Worm (Caenorhabditis elegans) whole organism, L3 larva: ENCODE results near the gene F55G1.1.

Source experiments
- nhr-12 ChIP-seq: fragments of 150-350 bp; optimal IDR thresholded peaks from 2 replicates; lab custom pipeline; 2014; ENCODE audit warnings: missing biosample characterization, missing genetic modification characterization
- nhr-237 ChIP-seq: fragments of 150-350 bp; optimal IDR thresholded peaks from 2 replicates; lab custom pipeline; 2014; ENCODE audit warnings: missing biosample characterization, missing genetic modification characterization
- nhr-76 ChIP-seq: fragments of 150-350 bp; sonication (generic microtip); optimal IDR thresholded peaks from 5 replicates; lab custom pipeline; 2014; ENCODE audit warnings: missing biosample characterization, missing genetic modification characterization
- nhr-77 ChIP-seq: fragments of 150-350 bp; optimal IDR thresholded peaks from 2 replicates; lab custom pipeline; 2014; ENCODE audit warnings: missing biosample characterization, missing genetic modification characterization
- pqm-1 ChIP-seq: fragments of 150-350 bp; optimal IDR thresholded peaks from 2 replicates; lab custom pipeline; 2017; ENCODE audit warnings: missing biosample characterization, missing genetic modification characterization, inconsistent platforms
- unc-62 ChIP-seq: fragments of 150-350 bp; sonication (generic microtip); optimal IDR thresholded peaks from 4 replicates; lab custom pipeline; 2014; ENCODE audit warnings: missing biosample characterization, missing genetic modification reagents, missing genetic modification characterization

ce11 chrIV:7467170-7467569 lies 24.4 kb upstream of the F55G1.1 start:
- TF ChIP-seq unc-62 (no peak), nhr-77 (tag; lab: Kevin White, UChicago) (no peak), nhr-237 (no peak), nhr-12 (tag; lab: Kevin White, UChicago) (no peak), pqm-1 (tag; lab: Kevin White, UChicago) (peak; percentile 36), nhr-76 (tag; lab: Kevin White, UChicago) (no peak)
